Worm (Caenorhabditis elegans) whole organism, L2 larva: Measurements from ENCODE around the gene C34D4.4.

Experiments used
- aly-2 ChIP-seq: fragments of 150-350 bp; optimal IDR thresholded peaks from 2 replicates; lab custom pipeline; 2014; ENCODE audit warnings: missing biosample characterization, missing genetic modification characterization
- ama-1 ChIP-seq: fragments of 150-350 bp; optimal IDR thresholded peaks from 2 replicates; lab custom pipeline; 2018; ENCODE audit warnings: inconsistent platforms
- blmp-1 ChIP-seq: sonication (generic microtip); optimal IDR thresholded peaks from 2 replicates; lab custom pipeline; 2017; ENCODE audit warnings: missing genetic modification characterization, mild to moderate bottlenecking, missing compliant biosample characterization, antibody characterized with exemption, moderate library complexity; ENCODE audit not compliant: insufficient read depth
- fos-1 ChIP-seq: fragments of 150-350 bp; optimal IDR thresholded peaks from 2 replicates; lab custom pipeline; 2014; ENCODE audit warnings: missing biosample characterization, missing genetic modification characterization
- lin-11 ChIP-seq: fragments of 150-350 bp; sonication (generic microtip); optimal IDR thresholded peaks from 2 replicates; lab custom pipeline; 2014; ENCODE audit warnings: missing biosample characterization, missing genetic modification characterization, inconsistent platforms, mixed read lengths
- lin-39 ChIP-seq: fragments of 150-350 bp; optimal IDR thresholded peaks from 2 replicates; lab custom pipeline; 2014; ENCODE audit warnings: missing biosample characterization, missing genetic modification reagents, missing genetic modification characterization
- lsy-2 ChIP-seq, 2 experiments: fragments of 150-350 bp in 1 of 2; sonication (generic microtip) in 1 of 2; optimal IDR thresholded peaks; 2 replicates each; lab custom pipeline; 2014 to 2017; ENCODE audit warnings: missing biosample characterization in 2 of 2, missing genetic modification characterization in 2 of 2
- mab-5 ChIP-seq: fragments of 150-350 bp; optimal IDR thresholded peaks from 2 replicates; lab custom pipeline; 2014; ENCODE audit warnings: missing biosample characterization, missing genetic modification characterization
- nhr-237 ChIP-seq: fragments of 150-350 bp; optimal IDR thresholded peaks from 2 replicates; lab custom pipeline; 2014; ENCODE audit warnings: missing biosample characterization, missing genetic modification characterization
- nhr-77 ChIP-seq: fragments of 150-350 bp; optimal IDR thresholded peaks from 2 replicates; lab custom pipeline; 2014; ENCODE audit warnings: missing biosample characterization, missing genetic modification characterization
- skn-1 ChIP-seq: sonication (generic microtip); optimal IDR thresholded peaks from 2 replicates; lab custom pipeline; 2017; ENCODE audit warnings: missing biosample characterization, missing genetic modification characterization
- sma-9 ChIP-seq, 2 experiments: fragments of 150-350 bp in 1 of 2; sonication (generic microtip) in 1 of 2; optimal IDR thresholded peaks; 2 replicates each; lab custom pipeline; 2014 to 2016; ENCODE audit warnings: missing genetic modification characterization in 2 of 2, mild to moderate bottlenecking in 1 of 2, missing biosample characterization in 1 of 2, missing compliant biosample characterization in 1 of 2, missing genetic modification reagents in 1 of 2, moderate library complexity in 1 of 2
- unc-39 ChIP-seq: fragments of 150-350 bp; optimal IDR thresholded peaks from 2 replicates; lab custom pipeline; 2014; ENCODE audit warnings: missing biosample characterization, missing genetic modification characterization
- ztf-11 ChIP-seq: sonication (generic microtip); optimal IDR thresholded peaks from 2 replicates; lab custom pipeline; 2017; ENCODE audit warnings: missing biosample characterization, missing genetic modification characterization

DNA sequence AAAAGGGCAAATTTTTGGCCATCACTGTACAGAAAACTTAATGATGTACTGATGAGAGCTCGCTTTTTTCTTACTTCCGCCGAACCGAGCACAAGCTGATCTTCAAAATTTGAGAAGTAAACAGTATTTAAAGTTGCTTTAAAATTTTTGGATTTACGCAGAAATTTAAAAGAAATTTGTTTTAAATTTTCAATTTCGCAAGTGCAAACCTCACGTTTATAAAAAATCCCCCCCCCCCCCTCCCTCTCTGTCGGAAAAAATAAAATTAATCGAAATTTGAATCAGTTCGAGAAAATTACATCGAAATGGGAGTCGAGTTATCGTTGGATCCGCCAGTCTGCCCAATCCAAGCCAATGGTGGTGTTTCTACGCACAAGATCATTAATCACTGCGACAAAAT is 4.2 kb downstream of the C34D4.4 start, which contains the start of gene C34D4.3:
- TF ChIP-seq lin-11 (tag; lab: Kevin White, UChicago): no peak
- TF ChIP-seq ama-1 (lab: Kevin White, UChicago): no peak
- TF ChIP-seq nhr-77 (tag; lab: Kevin White, UChicago): no peak
- no peak for TF ChIP-seq aly-2 (tag; lab: Kevin White, UChicago)
- TF ChIP-seq lsy-2 (tag; optimal IDR thresholded peaks at IDR 0.05; lab: Kevin White, UChicago): no peak
- no peak for TF ChIP-seq nhr-237 (tag; lab: Kevin White, UChicago)
- no peak for TF ChIP-seq skn-1
- TF ChIP-seq ztf-11: no peak
- no peak for TF ChIP-seq mab-5 (tag; lab: Kevin White, UChicago)
- TF ChIP-seq fos-1 (tag; lab: Kevin White, UChicago): no peak
- TF ChIP-seq blmp-1 (tag; lab: Kevin White, UChicago): no peak
- no peak for TF ChIP-seq sma-9 (GFP tag; optimal IDR thresholded peaks at IDR 0.05; lab: Kevin White, UChicago)
- no peak for TF ChIP-seq sma-9 (tag; optimal IDR thresholded peaks at IDR 0.05; lab: Kevin White, UChicago)
- no peak for TF ChIP-seq unc-39 (tag; lab: Kevin White, UChicago)
- no peak for TF ChIP-seq lin-39 (tag; lab: Kevin White, UChicago)
